Fruit fly (Drosophila melanogaster): ENCODE measurements around the gene BBS8.

The BBS8 gene

dm6 chr2L:425491-425890 is 2.8 kb downstream of the BBS8 start (continued):
- TF ChIP-seq Hmr (GFP tag; optimal IDR thresholded peaks at IDR 0.05), result peak; percentile 52
- peak; percentile 68 for TF ChIP-seq CG12769 (tag; optimal IDR thresholded peaks at IDR 0.05)
- peak; percentile 12 for TF ChIP-seq CG11504 (tag; optimal IDR thresholded peaks at IDR 0.05)
- TF ChIP-seq kni (GFP tag; optimal IDR thresholded peaks at IDR 0.05), result no peak
- TF ChIP-seq sens (GFP tag), result peak; percentile 34
- TF ChIP-seq Mad (GFP tag; optimal IDR thresholded peaks at IDR 0.05), result no peak
- peak; percentile 6 for TF ChIP-seq fd3F (GFP tag; optimal IDR thresholded peaks at IDR 0.05)
- TF ChIP-seq pnt (GFP tag; optimal IDR thresholded peaks at IDR 0.05), result no peak
- TF ChIP-seq lbe (GFP tag; optimal IDR thresholded peaks at IDR 0.05), result no peak
- TF ChIP-seq run (tag; optimal IDR thresholded peaks at IDR 0.05), result no peak
- TF ChIP-seq BtbVII (GFP tag; optimal IDR thresholded peaks at IDR 0.05), result peak; percentile 39
- TF ChIP-seq CG4820 (GFP tag; optimal IDR thresholded peaks at IDR 0.05), result no peak
- peak; percentile 43 for TF ChIP-seq CG2678 (tag; optimal IDR thresholded peaks at IDR 0.05)
- TF ChIP-seq seq (GFP tag; IDR thresholded peaks at IDR 0.05), result no peak
- TF ChIP-seq Asciz (GFP tag; optimal IDR thresholded peaks at IDR 0.05), result peak; percentile 44
- no peak for TF ChIP-seq Tbp (GFP tag; optimal IDR thresholded peaks at IDR 0.05)
- peak; percentile 55 for TF ChIP-seq CG12071 (GFP tag; optimal IDR thresholded peaks at IDR 0.05)
- TF ChIP-seq CG10209 (GFP tag; optimal IDR thresholded peaks at IDR 0.05), result peak; percentile 1
- no peak for TF ChIP-seq z (GFP tag; IDR thresholded peaks at IDR 0.05)
- peak; percentile 10 for TF ChIP-seq mirr (GFP tag; optimal IDR thresholded peaks at IDR 0.05)
- no peak for TF ChIP-seq CG16813 (GFP tag; IDR thresholded peaks at IDR 0.05; ENCODE audit: partially characterized antibody)
- peak; percentile 0 for TF ChIP-seq CrebB (tag; optimal IDR thresholded peaks at IDR 0.05)
- TF ChIP-seq CG3847 (GFP tag; IDR thresholded peaks at IDR 0.05), result no peak
- no peak for TF ChIP-seq Six4 (GFP tag; optimal IDR thresholded peaks at IDR 0.05)
- no peak for TF ChIP-seq unc-4 (GFP tag; IDR thresholded peaks at IDR 0.05; ENCODE audit: partially characterized antibody)
- TF ChIP-seq gro (GFP tag; optimal IDR thresholded peaks at IDR 0.05), result no peak
- no peak for TF ChIP-seq ind (GFP tag; optimal IDR thresholded peaks at IDR 0.05)
- TF ChIP-seq HLH4C (GFP tag; IDR thresholded peaks at IDR 0.05; ENCODE audit: partially characterized antibody), result no peak
- peak; percentile 15 for TF ChIP-seq caup (GFP tag; optimal IDR thresholded peaks at IDR 0.05; ENCODE audit: severe bottlenecking)
- no peak for TF ChIP-seq gsb (GFP tag; IDR thresholded peaks at IDR 0.05)
- peak; percentile 31 for TF ChIP-seq CG17568 (GFP tag; optimal IDR thresholded peaks at IDR 0.05)
- TF ChIP-seq Hand (GFP tag; optimal IDR thresholded peaks at IDR 0.05), result no peak
- no peak for TF ChIP-seq nom (GFP tag; optimal IDR thresholded peaks at IDR 0.05)
- peak; percentile 30 for TF ChIP-seq CG18599 (GFP tag; optimal IDR thresholded peaks at IDR 0.05)
- peak; percentile 31 for TF ChIP-seq lab (GFP tag; optimal IDR thresholded peaks at IDR 0.05)
- TF ChIP-seq Fer1 (GFP tag; optimal IDR thresholded peaks at IDR 0.05), result peak; percentile 21
- TF ChIP-seq az2 (GFP tag; optimal IDR thresholded peaks at IDR 0.05), result no peak
- no peak for TF ChIP-seq Nf-YC (tag; optimal IDR thresholded peaks at IDR 0.05)
- TF ChIP-seq CG1603 (tag; optimal IDR thresholded peaks at IDR 0.05), result peak; percentile 43
- peak; percentile 9 for TF ChIP-seq CG10274 (GFP tag; optimal IDR thresholded peaks at IDR 0.05)
- peak; percentile 60 for TF ChIP-seq ATbp (GFP tag; optimal IDR thresholded peaks at IDR 0.05)
- TF ChIP-seq corto (GFP tag; optimal IDR thresholded peaks at IDR 0.05), result no peak
- TF ChIP-seq CG6765 (GFP tag; optimal IDR thresholded peaks at IDR 0.05), result peak; percentile 30
- peak; percentile 1 for TF ChIP-seq CG7839 (tag; optimal IDR thresholded peaks at IDR 0.05)
- TF ChIP-seq CG6813 (GFP tag; optimal IDR thresholded peaks at IDR 0.05), result peak; percentile 56
- peak; percentile 1 for TF ChIP-seq exex (tag; optimal IDR thresholded peaks at IDR 0.05)
- peak; percentile 46 for TF ChIP-seq PHDP (tag; optimal IDR thresholded peaks at IDR 0.05)
- no peak for TF ChIP-seq cwo (GFP tag; optimal IDR thresholded peaks at IDR 0.05)
- peak; percentile 39 for TF ChIP-seq CG15514 (GFP tag; optimal IDR thresholded peaks at IDR 0.05)
